Worm (Caenorhabditis elegans) whole organism, L4 larva: ENCODE results near the gene T22F3.11.
A peak's percentile ranks its signal among the peaks of the same experiment; 100 is the strongest.

Experiments
- F10B5.3 ChIP-seq: sonication (generic microtip); optimal IDR thresholded peaks from 2 replicates; lab custom pipeline; 2016; ENCODE audit warnings: mild to moderate bottlenecking, missing genetic modification characterization, missing compliant biosample characterization
- F37D6.2 ChIP-seq: sonication (generic microtip); optimal IDR thresholded peaks from 2 replicates; lab custom pipeline; 2016; ENCODE audit warnings: mild to moderate bottlenecking, missing genetic modification characterization, missing compliant biosample characterization
- Y48G9A.11 ChIP-seq: fragments of 200-800 bp; sonication (Bioruptor generic); IDR thresholded peaks from 2 replicates; pipeline ENCODE4 v1.3.6; 2022; ENCODE audit warnings: missing genetic modification reagents, missing genetic modification characterization, missing compliant biosample characterization
- Y5F2A.4 ChIP-seq: fragments of 200-800 bp; sonication (Bioruptor generic); optimal IDR thresholded peaks from 2 replicates; lab custom pipeline; 2018; ENCODE audit warnings: mild to moderate bottlenecking, missing genetic modification characterization, missing compliant biosample characterization
- ZK337.2 ChIP-seq: fragments of 200-800 bp; sonication (Bioruptor generic); IDR thresholded peaks from 2 replicates; pipeline ENCODE4 v1.3.6; 2022; ENCODE audit warnings: missing genetic modification reagents, missing genetic modification characterization, missing compliant biosample characterization
- aly-2 ChIP-seq: sonication (generic microtip); optimal IDR thresholded peaks from 2 replicates; lab custom pipeline; 2018; ENCODE audit warnings: missing biosample characterization, missing genetic modification characterization
- arid-1 ChIP-seq: fragments of 200-800 bp; sonication (Bioruptor generic); conservative IDR thresholded peaks from 2 replicates; pipeline ENCODE4 v1.3.6; 2022; ENCODE audit warnings: missing genetic modification reagents, missing genetic modification characterization, missing compliant biosample characterization
- ceh-20 ChIP-seq: fragments of 200-800 bp; sonication (Bioruptor generic); IDR thresholded peaks from 2 replicates; pipeline ENCODE4 v1.3.6; 2022; ENCODE audit warnings: missing genetic modification reagents, missing genetic modification characterization, missing compliant biosample characterization
- ceh-44 ChIP-seq: fragments of 200-800 bp; sonication (Bioruptor generic); IDR thresholded peaks from 2 replicates; pipeline ENCODE4 v1.3.6; 2022; ENCODE audit warnings: missing genetic modification reagents, missing genetic modification characterization, missing compliant biosample characterization
- ceh-62 ChIP-seq: sonication (generic microtip); optimal IDR thresholded peaks from 2 replicates; lab custom pipeline; 2017; ENCODE audit warnings: missing biosample characterization, missing genetic modification characterization
- ceh-82 ChIP-seq: sonication (generic microtip); optimal IDR thresholded peaks from 2 replicates; lab custom pipeline; 2017; ENCODE audit warnings: missing biosample characterization, missing genetic modification characterization
- ctbp-1 ChIP-seq: fragments of 200-800 bp; sonication (Bioruptor generic); IDR thresholded peaks from 2 replicates; pipeline ENCODE4 v1.3.6; 2022; ENCODE audit warnings: missing genetic modification reagents, missing genetic modification characterization, missing compliant biosample characterization
- daf-8 ChIP-seq: fragments of 200-800 bp; sonication (Bioruptor generic); IDR thresholded peaks from 2 replicates; pipeline ENCODE4 v1.3.6; 2022; ENCODE audit warnings: missing genetic modification characterization, missing compliant biosample characterization
- dmd-6 ChIP-seq: fragments of 200-800 bp; sonication (Bioruptor generic); IDR thresholded peaks from 2 replicates; pipeline ENCODE4 v1.3.6; 2022; ENCODE audit warnings: missing genetic modification reagents, missing genetic modification characterization, missing compliant biosample characterization
- dmd-9 ChIP-seq: fragments of 200-800 bp; sonication (Bioruptor generic); IDR thresholded peaks from 2 replicates; pipeline ENCODE4 v1.3.6; 2022; ENCODE audit warnings: missing genetic modification reagents, missing genetic modification characterization, missing compliant biosample characterization
- dve-1 ChIP-seq: sonication (generic microtip); optimal IDR thresholded peaks from 2 replicates; lab custom pipeline; 2017; ENCODE audit warnings: antibody characterized with exemption, mild to moderate bottlenecking, missing genetic modification characterization, missing compliant biosample characterization; ENCODE audit not compliant: insufficient read depth
- egl-27 ChIP-seq: sonication (generic microtip); optimal IDR thresholded peaks from 3 replicates; lab custom pipeline; 2017; ENCODE audit warnings: missing biosample characterization, missing genetic modification reagents, missing genetic modification characterization
- hlh-30 ChIP-seq: sonication (generic microtip); optimal IDR thresholded peaks from 2 replicates; lab custom pipeline; 2017; ENCODE audit warnings: antibody characterized with exemption, mild to moderate bottlenecking, missing genetic modification characterization, missing compliant biosample characterization; ENCODE audit not compliant: insufficient read depth
- lin-13 ChIP-seq: fragments of 150-350 bp; optimal IDR thresholded peaks from 2 replicates; lab custom pipeline; 2014; ENCODE audit warnings: missing biosample characterization, missing genetic modification reagents, missing genetic modification characterization
- lin-29 ChIP-seq: fragments of 200-800 bp; sonication (Bioruptor generic); IDR thresholded peaks from 2 replicates; pipeline ENCODE4 v1.3.6; 2022; ENCODE audit warnings: missing genetic modification reagents, missing genetic modification characterization, missing compliant biosample characterization
- lin-38 ChIP-seq: fragments of 200-800 bp; sonication (Bioruptor generic); IDR thresholded peaks from 2 replicates; pipeline ENCODE4 v1.3.6; 2022; ENCODE audit warnings: missing genetic modification reagents, missing genetic modification characterization, missing compliant biosample characterization
- lsy-2 ChIP-seq, 2 experiments: fragments of 150-350 bp in 1 of 2; sonication (generic microtip) in 1 of 2; optimal IDR thresholded peaks; 2 replicates each; lab custom pipeline; 2014 to 2017; ENCODE audit warnings: missing biosample characterization in 2 of 2, missing genetic modification characterization in 2 of 2
- mdl-1 ChIP-seq, 2 experiments: fragments of 150-350 bp in 1 of 2; sonication (generic microtip) in 1 of 2; optimal IDR thresholded peaks; 2 replicates each; lab custom pipeline; 2014 to 2017; ENCODE audit warnings: missing biosample characterization in 2 of 2, missing genetic modification characterization in 2 of 2
- mdt-29 ChIP-seq: fragments of 200-800 bp; sonication (Bioruptor generic); IDR thresholded peaks from 2 replicates; pipeline ENCODE4 v1.3.6; 2022; ENCODE audit warnings: missing genetic modification reagents, missing genetic modification characterization, missing compliant biosample characterization
- nhr-102 ChIP-seq: sonication (generic microtip); optimal IDR thresholded peaks from 2 replicates; lab custom pipeline; 2016; ENCODE audit warnings: mild to moderate bottlenecking, missing genetic modification characterization, moderate library complexity, missing compliant biosample characterization
- nhr-11 ChIP-seq: fragments of 150-350 bp; optimal IDR thresholded peaks from 2 replicates; lab custom pipeline; 2014; ENCODE audit warnings: missing biosample characterization, missing genetic modification characterization
- nhr-237 ChIP-seq: sonication (generic microtip); optimal IDR thresholded peaks from 2 replicates; lab custom pipeline; 2017; ENCODE audit warnings: missing biosample characterization, missing genetic modification characterization
- nhr-25 ChIP-seq: sonication (generic microtip); optimal IDR thresholded peaks from 2 replicates; lab custom pipeline; 2017; ENCODE audit warnings: missing genetic modification characterization, mild to moderate bottlenecking, missing compliant biosample characterization, antibody characterized with exemption, moderate library complexity, borderline replicate concordance; ENCODE audit not compliant: insufficient read depth
- nhr-28 ChIP-seq: fragments of 150-350 bp; optimal IDR thresholded peaks from 2 replicates; lab custom pipeline; 2014; ENCODE audit warnings: missing biosample characterization, missing genetic modification characterization
- nhr-41 ChIP-seq: fragments of 200-800 bp; sonication (Bioruptor generic); IDR thresholded peaks from 2 replicates; pipeline ENCODE4 v1.3.6; 2022; ENCODE audit warnings: missing genetic modification reagents, missing genetic modification characterization, missing compliant biosample characterization
- nhr-48 ChIP-seq: sonication (generic microtip); optimal IDR thresholded peaks from 2 replicates; lab custom pipeline; 2016; ENCODE audit warnings: mild to moderate bottlenecking, missing genetic modification characterization, missing compliant biosample characterization
- nhr-76 ChIP-seq: fragments of 150-350 bp; optimal IDR thresholded peaks from 2 replicates; lab custom pipeline; 2014; ENCODE audit warnings: missing biosample characterization, missing genetic modification characterization
- pha-4 ChIP-seq, 2 experiments: fragments of 150-350 bp in 1 of 2; fragments of 200-800 bp in 1 of 2; sonication (Bioruptor generic) in 1 of 2; IDR thresholded peaks in 1 of 2; optimal IDR thresholded peaks in 1 of 2; 2 replicates each; pipeline versions ENCODE4 v1.3.6 to Lab custom; 2014 to 2022; ENCODE audit warnings: missing genetic modification characterization in 2 of 2, missing genetic modification reagents in 2 of 2, missing biosample characterization in 1 of 2, missing compliant biosample characterization in 1 of 2
- pqm-1 ChIP-seq: sonication (generic microtip); optimal IDR thresholded peaks from 2 replicates; lab custom pipeline; 2017; ENCODE audit warnings: missing biosample characterization, missing genetic modification characterization
- rbr-2 ChIP-seq: sonication (generic microtip); optimal IDR thresholded peaks from 2 replicates; lab custom pipeline; 2016; ENCODE audit warnings: missing genotype, missing genetic modification characterization, missing compliant biosample characterization
- sdz-12 ChIP-seq: fragments of 200-800 bp; sonication (Bioruptor generic); optimal IDR thresholded peaks from 2 replicates; lab custom pipeline; 2018; ENCODE audit warnings: mild to moderate bottlenecking, missing genetic modification characterization, missing compliant biosample characterization
- skn-1 ChIP-seq: fragments of 150-350 bp; optimal IDR thresholded peaks from 2 replicates; lab custom pipeline; 2014; ENCODE audit warnings: missing biosample characterization, missing genetic modification characterization
- snpc-1.2 ChIP-seq: fragments of 200-800 bp; sonication (Bioruptor generic); IDR thresholded peaks from 2 replicates; pipeline ENCODE4 v1.3.6; 2022; ENCODE audit warnings: missing genetic modification reagents, missing genetic modification characterization, missing compliant biosample characterization
- spr-1 ChIP-seq: sonication (generic microtip); optimal IDR thresholded peaks from 2 replicates; lab custom pipeline; 2016; ENCODE audit warnings: mild to moderate bottlenecking, missing genetic modification characterization, missing compliant biosample characterization
- spr-3 ChIP-seq: fragments of 200-800 bp; sonication (Bioruptor generic); optimal IDR thresholded peaks from 2 replicates; lab custom pipeline; 2018; ENCODE audit warnings: mild to moderate bottlenecking, missing genetic modification characterization, missing compliant biosample characterization
- tra-1 ChIP-seq: fragments of 200-800 bp; sonication (Bioruptor generic); IDR thresholded peaks from 2 replicates; pipeline ENCODE4 v1.3.6; 2022; ENCODE audit warnings: missing genetic modification reagents, missing genetic modification characterization, missing compliant biosample characterization
- unc-39 ChIP-seq: sonication (generic microtip); optimal IDR thresholded peaks from 2 replicates; lab custom pipeline; 2017; ENCODE audit warnings: missing biosample characterization, missing genetic modification characterization
- vab-7 ChIP-seq: fragments of 200-800 bp; sonication (Bioruptor generic); IDR thresholded peaks from 2 replicates; pipeline ENCODE4 v1.3.6; 2022; ENCODE audit warnings: missing genetic modification reagents, missing genetic modification characterization, missing compliant biosample characterization
- zfp-2 ChIP-seq: sonication (generic microtip); optimal IDR thresholded peaks from 2 replicates; lab custom pipeline; 2016; ENCODE audit warnings: mild to moderate bottlenecking, missing genetic modification characterization, missing compliant biosample characterization
- ztf-11 ChIP-seq: fragments of 150-350 bp; optimal IDR thresholded peaks from 2 replicates; lab custom pipeline; 2014; ENCODE audit warnings: missing biosample characterization, missing genetic modification characterization
- ztf-7 ChIP-seq: fragments of 150-350 bp; optimal IDR thresholded peaks from 2 replicates; lab custom pipeline; 2014; ENCODE audit warnings: missing biosample characterization, missing genetic modification characterization

T22F3.11 gene

ce11 chrV:3639873-3640272, 25.5 kb upstream of the T22F3.11 start:
- no peak for TF ChIP-seq ceh-20 (GFP tag; lab: Robert Waterston, UW)
- no peak for TF ChIP-seq ceh-82 (tag; lab: Kevin White, UChicago)
- TF ChIP-seq pqm-1 (tag; lab: Kevin White, UChicago), result no peak
- no peak for TF ChIP-seq dmd-9 (GFP tag; lab: Robert Waterston, UW)
- TF ChIP-seq ztf-11 (tag; lab: Kevin White, UChicago), result no peak
- no peak for TF ChIP-seq ceh-44 (GFP tag; lab: Robert Waterston, UW)
- TF ChIP-seq vab-7 (GFP tag; lab: Robert Waterston, UW), result no peak
- TF ChIP-seq dve-1 (tag; lab: Kevin White, UChicago), result no peak
- TF ChIP-seq hlh-30 (tag; lab: Kevin White, UChicago), result no peak
- no peak for TF ChIP-seq nhr-25
- TF ChIP-seq ZK337.2 (GFP tag; lab: Robert Waterston, UW), result no peak
- TF ChIP-seq egl-27 (tag; lab: Kevin White, UChicago), result no peak
- TF ChIP-seq daf-8, result no peak
- no peak for TF ChIP-seq ztf-7
- TF ChIP-seq unc-39 (tag; lab: Kevin White, UChicago), result no peak
- TF ChIP-seq Y5F2A.4 (GFP tag; lab: Kevin White, UChicago), result no peak
- no peak for TF ChIP-seq F10B5.3 (tag; lab: Kevin White, UChicago)

ce11 chrV:3637086-3637485, 22.7 kb upstream of the T22F3.11 start, which contains the start of gene srx-41:
srx-41 (minus strand) TSS chrV:3637186.
- TF ChIP-seq arid-1 (GFP tag; lab: Robert Waterston, UW) (no peak), ZK337.2 (GFP tag; lab: Robert Waterston, UW) (no peak), ceh-62 (tag; lab: Kevin White, UChicago) (no peak), egl-27 (tag; lab: Kevin White, UChicago) (no peak), unc-39 (tag; lab: Kevin White, UChicago) (no peak), nhr-11 (tag; lab: Kevin White, UChicago) (no peak), lin-38 (GFP tag; lab: Robert Waterston, UW) (no peak), lin-29 (GFP tag; lab: Robert Waterston, UW) (no peak), nhr-41 (GFP tag; lab: Robert Waterston, UW) (no peak), F37D6.2 (no peak), pha-4 (GFP tag; IDR thresholded peaks at IDR 0.05; lab: Robert Waterston, UW) (no peak), pha-4 (tag; optimal IDR thresholded peaks at IDR 0.05; lab: Kevin White, UChicago) (no peak), snpc-1.2 (GFP tag; lab: Robert Waterston, UW) (no peak)

- TF ChIP-seq spr-3 (GFP tag; lab: Kevin White, UChicago), result no peak
- peak; percentile 91 for TF ChIP-seq nhr-102 (tag; lab: Kevin White, UChicago)
- no peak for TF ChIP-seq Y5F2A.4 (GFP tag; lab: Kevin White, UChicago)
- TF ChIP-seq dmd-6 (GFP tag; lab: Robert Waterston, UW), result peak; percentile 71
- TF ChIP-seq F37D6.2, result no peak
- no peak for TF ChIP-seq zfp-2
- TF ChIP-seq nhr-76 (tag; lab: Kevin White, UChicago), result no peak
- TF ChIP-seq aly-2 (tag; lab: Kevin White, UChicago), result no peak
- no peak for TF ChIP-seq nhr-11 (tag; lab: Kevin White, UChicago)
- TF ChIP-seq nhr-28, result peak; percentile 93
- peak in 1 of 2 experiments; percentile 57 for TF ChIP-seq mdl-1 (tag; optimal IDR thresholded peaks at IDR 0.05; lab: Kevin White, UChicago)
- no peak for TF ChIP-seq Y48G9A.11
- TF ChIP-seq spr-1 (tag; lab: Kevin White, UChicago), result no peak
- TF ChIP-seq ceh-62 (tag; lab: Kevin White, UChicago), result no peak
- no peak for TF ChIP-seq nhr-237
- TF ChIP-seq lin-13 (GFP tag; lab: Kevin White, UChicago), result no peak
- peak in 1 of 2 experiments; percentile 39 for TF ChIP-seq lsy-2 (tag; optimal IDR thresholded peaks at IDR 0.05; lab: Kevin White, UChicago)
- peak; percentile 79 for TF ChIP-seq nhr-48
- TF ChIP-seq ctbp-1 (GFP tag; lab: Robert Waterston, UW), result no peak
- 0 out of 2 replicates have a peak, but pooled peaks have one; percentile 7 for TF ChIP-seq ceh-20 (GFP tag; lab: Robert Waterston, UW)
- no peak for TF ChIP-seq mdt-29 (GFP tag; lab: Robert Waterston, UW)
- TF ChIP-seq sdz-12 (GFP tag; lab: Kevin White, UChicago), result no peak
- TF ChIP-seq rbr-2, result no peak
- TF ChIP-seq tra-1 (GFP tag; lab: Robert Waterston, UW), result no peak
- no peak for TF ChIP-seq skn-1
Measured at ce11 chrV:3634293-3635016, 20.1 kb upstream of the T22F3.11 start.
